Worm (Caenorhabditis elegans) whole organism, L4/young adult: ENCODE results near the gene rsr-2.

ENCODE experiments used
- W03F9.2 ChIP-seq: fragments of 150-350 bp; optimal IDR thresholded peaks from 2 replicates; lab custom pipeline; 2014; ENCODE audit warnings: missing biosample characterization, missing genetic modification characterization
- dao-5 ChIP-seq: sonication (generic microtip); optimal IDR thresholded peaks from 2 replicates; lab custom pipeline; 2016; ENCODE audit warnings: missing genotype, missing genetic modification characterization, moderate library complexity, missing compliant biosample characterization
- him-1 ChIP-seq: sonication (generic microtip); optimal IDR thresholded peaks from 2 replicates; lab custom pipeline; 2016; ENCODE audit warnings: missing genotype, missing genetic modification reagents, missing genetic modification characterization, missing compliant biosample characterization

ce11 chrII:12261147-12261821 is 36.1 kb downstream of the rsr-2 start:
- TF ChIP-seq him-1 (tag; lab: Kevin White, UChicago), result no peak
- no peak for TF ChIP-seq W03F9.2 (tag; lab: Kevin White, UChicago)
- TF ChIP-seq dao-5, result no peak
